Worm (Caenorhabditis elegans) whole organism, L4 larva: ENCODE data around the gene Y41C4A.22.

ENCODE experiments used
- Y5F2A.4 ChIP-seq: fragments of 200-800 bp; sonication (Bioruptor generic); optimal IDR thresholded peaks from 2 replicates; lab custom pipeline; 2018; ENCODE audit warnings: mild to moderate bottlenecking, missing genetic modification characterization, missing compliant biosample characterization
- ama-1 ChIP-seq: fragments of 150-350 bp; optimal IDR thresholded peaks from 2 replicates; lab custom pipeline; 2014; ENCODE audit warnings: inconsistent platforms, mixed read lengths
- hlh-30 ChIP-seq: sonication (generic microtip); optimal IDR thresholded peaks from 2 replicates; lab custom pipeline; 2017; ENCODE audit warnings: antibody characterized with exemption, mild to moderate bottlenecking, missing genetic modification characterization, missing compliant biosample characterization; ENCODE audit not compliant: insufficient read depth
- lin-13 ChIP-seq: fragments of 150-350 bp; optimal IDR thresholded peaks from 2 replicates; lab custom pipeline; 2014; ENCODE audit warnings: missing biosample characterization, missing genetic modification reagents, missing genetic modification characterization
- saeg-2 ChIP-seq: fragments of 200-800 bp; sonication (Bioruptor generic); IDR thresholded peaks from 2 replicates; pipeline ENCODE4 v1.3.6; 2022; ENCODE audit warnings: missing genetic modification reagents, missing genetic modification characterization, missing compliant biosample characterization
- spr-1 ChIP-seq: sonication (generic microtip); optimal IDR thresholded peaks from 2 replicates; lab custom pipeline; 2016; ENCODE audit warnings: mild to moderate bottlenecking, missing genetic modification characterization, missing compliant biosample characterization
- unc-130 ChIP-seq: sonication (generic microtip); optimal IDR thresholded peaks from 2 replicates; lab custom pipeline; 2016; ENCODE audit warnings: missing genetic modification reagents, missing genetic modification characterization, missing compliant biosample characterization
- unc-39 ChIP-seq: sonication (generic microtip); optimal IDR thresholded peaks from 2 replicates; lab custom pipeline; 2017; ENCODE audit warnings: missing biosample characterization, missing genetic modification characterization
- unc-62 ChIP-seq, 3 experiments: fragments of 150-350 bp in 1 of 3; sonication (generic microtip); optimal IDR thresholded peaks in 2 of 3; peaks in 1 of 3; 1 replicate in 1 of 3; 2 replicates in 2 of 3; lab custom pipeline; 2014 to 2017; ENCODE audit warnings: missing biosample characterization in 3 of 3, missing genetic modification characterization in 3 of 3, missing genetic modification reagents in 3 of 3, missing genotype in 1 of 3

- no peak for TF ChIP-seq unc-130 (GFP tag; lab: Kevin White, UChicago)
- no peak for TF ChIP-seq hlh-30 (tag; lab: Kevin White, UChicago)
- TF ChIP-seq saeg-2 (GFP tag; lab: Robert Waterston, UW), result no peak
- no peak for TF ChIP-seq spr-1 (tag; lab: Kevin White, UChicago)
- no peak for TF ChIP-seq unc-62 (GFP tag; optimal IDR thresholded peaks at IDR 0.05 in 1 of 2; lab: Kevin White, UChicago)
- TF ChIP-seq unc-62 (tag; optimal IDR thresholded peaks at IDR 0.05; lab: Kevin White, UChicago), result no peak
- no peak for TF ChIP-seq lin-13
- TF ChIP-seq unc-39, result no peak
- TF ChIP-seq ama-1, result no peak
- no peak for TF ChIP-seq Y5F2A.4
Measured at ce11 chrIII:11694975-11695374, at the start of gene Y41C4A.22.
